Worm (Caenorhabditis elegans) whole organism, midembryonic: ENCODE data around the gene F10C2.3.

Experiments
- T22C8.4 ChIP-seq: fragments of 200-800 bp; sonication (Bioruptor generic); IDR thresholded peaks from 2 replicates; pipeline ENCODE4 v1.3.6; 2022; ENCODE audit warnings: missing genetic modification characterization, missing compliant biosample characterization
- flt-1 ChIP-seq: fragments of 200-800 bp; sonication (Bioruptor generic); IDR thresholded peaks from 2 replicates; pipeline ENCODE4 v1.3.6; 2022; ENCODE audit warnings: missing genetic modification characterization, missing compliant biosample characterization
- tab-1 ChIP-seq: fragments of 200-800 bp; sonication (Bioruptor generic); IDR thresholded peaks from 2 replicates; pipeline ENCODE4 v1.3.6; 2022; ENCODE audit warnings: missing genetic modification characterization, missing compliant biosample characterization
- ztf-23 ChIP-seq: fragments of 200-800 bp; sonication (Bioruptor generic); IDR thresholded peaks from 2 replicates; pipeline ENCODE4 v1.3.6; 2022; ENCODE audit warnings: missing genetic modification reagents, missing genetic modification characterization, missing compliant biosample characterization

ce11 chrV:12028151-12028550, 8.0 kb downstream of the F10C2.3 start:
- no peak for TF ChIP-seq flt-1 (GFP tag; lab: Robert Waterston, UW)
- TF ChIP-seq ztf-23 (GFP tag; lab: Robert Waterston, UW), result no peak
- TF ChIP-seq T22C8.4 (GFP tag; lab: Robert Waterston, UW), result no peak
- no peak for TF ChIP-seq tab-1
